Worm (Caenorhabditis elegans): Measurements from ENCODE around the gene F47G9.6.
"Not testable (repeated sequence)": the region's sequence is repeated elsewhere in the genome, so short reads cannot be mapped to it uniquely, and the experiment has no call there.

- not testable (repeated sequence) for TF ChIP-seq sptf-2 (GFP tag; optimal IDR thresholded peaks at IDR 0.05); efl-1 (GFP tag; optimal IDR thresholded peaks at IDR 0.05); F52B5.7 (tag; optimal IDR thresholded peaks at IDR 0.05); aptf-3 (GFP tag; IDR thresholded peaks at IDR 0.05); hlh-26 (GFP tag; conservative IDR thresholded peaks at IDR 0.05); lin-40 (tag; optimal IDR thresholded peaks at IDR 0.05); K12H6.12 (tag; optimal IDR thresholded peaks at IDR 0.05)
These were observed 2.6 kb downstream of the F47G9.6 start for ce11 chrV:11331811-11332210.

Measured in whole organism, young adult.